Worm (Caenorhabditis elegans): ENCODE results near the gene col-158.

Gene col-158

DNA sequence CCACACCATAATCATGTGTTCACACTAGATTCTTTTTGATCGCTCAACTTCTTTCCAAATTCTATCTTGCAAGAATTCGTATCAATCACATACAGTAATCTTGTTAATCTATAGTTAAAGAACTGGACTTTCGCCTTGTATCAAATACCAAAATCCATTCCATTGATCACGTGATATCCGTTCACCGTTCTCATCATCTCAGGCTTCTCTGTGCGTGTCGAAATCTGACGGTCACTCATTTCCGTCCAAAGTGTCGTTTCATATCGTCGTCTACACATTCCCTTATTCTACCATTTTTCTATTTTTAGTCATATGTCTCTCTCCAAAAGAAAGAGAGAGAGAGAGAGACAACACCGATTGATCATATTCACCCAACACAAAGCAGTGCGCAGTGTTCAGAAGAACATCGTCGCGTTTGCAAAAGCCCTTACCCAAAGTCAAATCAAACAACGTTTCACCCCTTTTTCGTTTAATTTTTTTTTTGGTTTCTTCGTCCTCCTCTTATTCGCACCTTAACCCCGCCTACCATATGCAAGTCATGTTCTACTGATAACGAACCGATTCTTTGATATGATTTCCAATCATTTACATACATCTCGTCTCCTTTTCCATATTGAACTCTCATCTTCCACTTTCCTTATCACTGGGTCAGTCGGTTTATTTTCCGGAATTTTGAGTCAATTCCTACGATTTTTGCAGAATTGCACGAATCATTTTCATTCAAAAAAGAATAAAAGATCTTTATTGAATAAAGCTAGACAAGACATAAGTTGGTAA is 29.9 kb downstream of the col-158 start (continued):
- no peak for TF ChIP-seq nhr-77 (tag; optimal IDR thresholded peaks at IDR 0.05)
- TF ChIP-seq nhr-129 (tag; optimal IDR thresholded peaks at IDR 0.05), result no peak
- TF ChIP-seq lin-11 (tag; optimal IDR thresholded peaks at IDR 0.05), result no peak
- no peak for TF ChIP-seq unc-55 (GFP tag; optimal IDR thresholded peaks at IDR 0.05)
- no peak for TF ChIP-seq unc-39 (tag; optimal IDR thresholded peaks at IDR 0.05)
- TF ChIP-seq nhr-12 (tag; optimal IDR thresholded peaks at IDR 0.05), result no peak
- TF ChIP-seq dmd-4 (tag; optimal IDR thresholded peaks at IDR 0.05), result no peak
- no peak for TF ChIP-seq nhr-6 (tag; optimal IDR thresholded peaks at IDR 0.05)
- TF ChIP-seq zag-1 (tag; optimal IDR thresholded peaks at IDR 0.05), result no peak
- TF ChIP-seq aly-2 (tag; optimal IDR thresholded peaks at IDR 0.05), result no peak
- TF ChIP-seq elt-1 (tag; optimal IDR thresholded peaks at IDR 0.05), result no peak
- TF ChIP-seq sem-4 (tag; optimal IDR thresholded peaks at IDR 0.05), result no peak
- no peak for TF ChIP-seq peb-1 (tag; optimal IDR thresholded peaks at IDR 0.05)
- TF ChIP-seq R02D3.7 (tag; optimal IDR thresholded peaks at IDR 0.05), result no peak
- no peak for TF ChIP-seq snpc-4 (tag; optimal IDR thresholded peaks at IDR 0.05)
- no peak for TF ChIP-seq mab-5 (tag; optimal IDR thresholded peaks at IDR 0.05)
- TF ChIP-seq ama-1 (optimal IDR thresholded peaks at IDR 0.05), result no peak

- no peak for TF ChIP-seq snpc-4 (tag; optimal IDR thresholded peaks at IDR 0.05)
- TF ChIP-seq unc-55 (GFP tag; optimal IDR thresholded peaks at IDR 0.05), result peak; percentile 19
- TF ChIP-seq nhr-23 (tag; optimal IDR thresholded peaks at IDR 0.05), result no peak
- 0 out of 2 replicates have a peak, but pooled peaks have one; percentile 35 for TF ChIP-seq ztf-1 (GFP tag; conservative IDR thresholded peaks at IDR 0.05)
Measured at ce11 chrV:11860375-11860774, 31.0 kb downstream of the col-158 start, which contains the start of gene R13H4.5. Gene R13H4.5 (plus strand): TSS chrV:11860675.

DNA sequence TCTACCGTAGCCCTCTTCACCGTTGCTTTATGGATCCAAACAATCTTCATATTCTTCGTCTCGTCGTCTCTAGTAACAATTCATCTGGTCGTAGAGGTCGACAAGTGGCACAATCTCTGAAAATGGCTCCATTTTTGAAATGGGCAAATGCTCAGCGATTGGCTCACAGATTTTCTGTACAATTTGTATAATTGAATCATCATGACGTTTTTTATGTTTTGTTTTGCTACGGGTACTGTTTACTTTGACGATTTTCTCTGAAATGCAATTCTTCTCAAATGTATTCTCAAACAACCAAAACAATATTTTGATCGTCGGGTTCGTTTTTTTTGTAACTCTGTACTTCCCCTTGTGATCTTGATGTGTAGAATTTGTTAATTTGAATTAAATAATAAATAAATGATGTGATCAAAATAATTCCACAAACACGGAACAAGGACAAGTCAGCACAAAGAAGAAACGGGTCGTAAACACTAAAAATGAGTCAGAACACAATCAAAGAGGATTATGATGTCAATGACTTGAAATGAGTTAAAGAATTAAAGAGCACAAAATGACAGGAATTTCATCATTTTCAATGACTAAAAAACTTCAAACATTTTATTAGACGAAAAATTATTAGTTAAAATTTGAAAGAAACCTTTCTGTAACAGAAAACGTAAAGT is 32.6 kb downstream of the col-158 start:
- peak in 1 of 2 experiments; percentile 20 for TF ChIP-seq lsy-2 (tag; optimal IDR thresholded peaks at IDR 0.05)
- TF ChIP-seq nhr-23 (tag; optimal IDR thresholded peaks at IDR 0.05), result no peak
- no peak for TF ChIP-seq C34F6.9 (tag; optimal IDR thresholded peaks at IDR 0.05)
- TF ChIP-seq ZK546.5 (tag; optimal IDR thresholded peaks at IDR 0.05), result no peak
- no peak for TF ChIP-seq ama-1 (optimal IDR thresholded peaks at IDR 0.05)
- peak; percentile 29 for TF ChIP-seq nhr-21 (tag; optimal IDR thresholded peaks at IDR 0.05)
- no peak for TF ChIP-seq lin-39 (tag; optimal IDR thresholded peaks at IDR 0.05)
- no peak for TF ChIP-seq ztf-11 (tag; optimal IDR thresholded peaks at IDR 0.05)
- no peak for TF ChIP-seq mdl-1 (tag; optimal IDR thresholded peaks at IDR 0.05)
- TF ChIP-seq sma-9 (GFP tag; optimal IDR thresholded peaks at IDR 0.05), result peak; percentile 27
- TF ChIP-seq sma-9 (tag; optimal IDR thresholded peaks at IDR 0.05), result no peak
- peak; percentile 63 for TF ChIP-seq fos-1 (tag; optimal IDR thresholded peaks at IDR 0.05)

ce11 chrV:11862817-11863216 is 33.4 kb downstream of the col-158 start, which contains the start of gene R13H4.6:
Gene R13H4.6 (plus strand): TSS chrV:11863117.
- TF ChIP-seq sma-9 (GFP tag; optimal IDR thresholded peaks at IDR 0.05) (no peak), sma-9 (tag; optimal IDR thresholded peaks at IDR 0.05) (no peak), elt-1 (tag; optimal IDR thresholded peaks at IDR 0.05) (no peak), dmd-4 (tag; optimal IDR thresholded peaks at IDR 0.05) (no peak), C34F6.9 (tag; optimal IDR thresholded peaks at IDR 0.05) (no peak), snpc-4 (tag; optimal IDR thresholded peaks at IDR 0.05) (no peak), skn-1 (tag; optimal IDR thresholded peaks at IDR 0.05) (no peak), nhr-12 (tag; optimal IDR thresholded peaks at IDR 0.05) (no peak), zag-1 (tag; optimal IDR thresholded peaks at IDR 0.05) (no peak), nhr-6 (tag; optimal IDR thresholded peaks at IDR 0.05) (no peak), R02D3.7 (tag; optimal IDR thresholded peaks at IDR 0.05) (no peak), unc-55 (GFP tag; optimal IDR thresholded peaks at IDR 0.05) (no peak), nhr-23 (tag; optimal IDR thresholded peaks at IDR 0.05) (no peak), nhr-25 (tag; optimal IDR thresholded peaks at IDR 0.05) (no peak), F13H6.1 (tag; optimal IDR thresholded peaks at IDR 0.05) (no peak), mbf-1 (tag; optimal IDR thresholded peaks at IDR 0.05) (no peak), lin-11 (tag; optimal IDR thresholded peaks at IDR 0.05) (no peak), alr-1 (tag; optimal IDR thresholded peaks at IDR 0.05) (no peak), elt-3 (tag; optimal IDR thresholded peaks at IDR 0.05) (no peak), sem-4 (tag; optimal IDR thresholded peaks at IDR 0.05) (no peak)

Measured in whole organism, L2 larva.